Worm (Caenorhabditis elegans) whole organism, L2 larva: Measurements from ENCODE around the gene sulp-8.

Experiments used
- C34F6.9 ChIP-seq: fragments of 150-350 bp; optimal IDR thresholded peaks from 2 replicates; lab custom pipeline; 2014; ENCODE audit warnings: missing biosample characterization, missing genetic modification characterization
- F13H6.1 ChIP-seq: sonication (generic microtip); optimal IDR thresholded peaks from 2 replicates; lab custom pipeline; 2016; ENCODE audit warnings: missing genetic modification characterization, missing compliant biosample characterization
- Y55F3AM.14 ChIP-seq: fragments of 200-800 bp; sonication (Bioruptor generic); optimal IDR thresholded peaks from 2 replicates; lab custom pipeline; 2018; ENCODE audit warnings: mild to moderate bottlenecking, missing genetic modification characterization, missing compliant biosample characterization
- alr-1 ChIP-seq: fragments of 150-350 bp; optimal IDR thresholded peaks from 2 replicates; lab custom pipeline; 2014; ENCODE audit warnings: missing biosample characterization, missing genetic modification characterization
- aly-2 ChIP-seq: fragments of 150-350 bp; optimal IDR thresholded peaks from 2 replicates; lab custom pipeline; 2014; ENCODE audit warnings: missing biosample characterization, missing genetic modification characterization
- ama-1 ChIP-seq: fragments of 150-350 bp; optimal IDR thresholded peaks from 2 replicates; lab custom pipeline; 2018; ENCODE audit warnings: inconsistent platforms
- ceh-82 ChIP-seq: fragments of 150-350 bp; optimal IDR thresholded peaks from 2 replicates; lab custom pipeline; 2014; ENCODE audit warnings: missing biosample characterization, missing genetic modification characterization
- egl-27 ChIP-seq: sonication (generic microtip); optimal IDR thresholded peaks from 3 replicates; lab custom pipeline; 2017; ENCODE audit warnings: missing biosample characterization, missing genetic modification reagents, missing genetic modification characterization
- elt-1 ChIP-seq: fragments of 150-350 bp; optimal IDR thresholded peaks from 2 replicates; lab custom pipeline; 2014; ENCODE audit warnings: missing biosample characterization, missing genetic modification characterization
- gmeb-1 ChIP-seq: fragments of 150-350 bp; optimal IDR thresholded peaks from 2 replicates; lab custom pipeline; 2014; ENCODE audit warnings: missing biosample characterization, missing genetic modification characterization
- lin-11 ChIP-seq: fragments of 150-350 bp; sonication (generic microtip); optimal IDR thresholded peaks from 2 replicates; lab custom pipeline; 2014; ENCODE audit warnings: missing biosample characterization, missing genetic modification characterization, inconsistent platforms, mixed read lengths
- lsy-2 ChIP-seq, 2 experiments: fragments of 150-350 bp in 1 of 2; sonication (generic microtip) in 1 of 2; optimal IDR thresholded peaks; 2 replicates each; lab custom pipeline; 2014 to 2017; ENCODE audit warnings: missing biosample characterization in 2 of 2, missing genetic modification characterization in 2 of 2
- mab-5 ChIP-seq: fragments of 150-350 bp; optimal IDR thresholded peaks from 2 replicates; lab custom pipeline; 2014; ENCODE audit warnings: missing biosample characterization, missing genetic modification characterization
- mdl-1 ChIP-seq, 2 experiments: fragments of 150-350 bp in 1 of 2; sonication (generic microtip) in 1 of 2; optimal IDR thresholded peaks; 2 replicates each; lab custom pipeline; 2017; ENCODE audit warnings: missing biosample characterization in 2 of 2, missing genetic modification characterization in 2 of 2
- nhr-10 ChIP-seq: sonication (generic microtip); optimal IDR thresholded peaks from 2 replicates; lab custom pipeline; 2017; ENCODE audit warnings: missing biosample characterization, missing genetic modification characterization
- nhr-11 ChIP-seq: fragments of 150-350 bp; optimal IDR thresholded peaks from 2 replicates; lab custom pipeline; 2014; ENCODE audit warnings: missing biosample characterization, missing genetic modification characterization
- nhr-129 ChIP-seq: fragments of 150-350 bp; optimal IDR thresholded peaks from 2 replicates; lab custom pipeline; 2014; ENCODE audit warnings: missing biosample characterization, missing genetic modification characterization
- nhr-21 ChIP-seq: fragments of 150-350 bp; optimal IDR thresholded peaks from 2 replicates; lab custom pipeline; 2014; ENCODE audit warnings: missing biosample characterization, missing genetic modification characterization
- nhr-237 ChIP-seq: fragments of 150-350 bp; optimal IDR thresholded peaks from 2 replicates; lab custom pipeline; 2014; ENCODE audit warnings: missing biosample characterization, missing genetic modification characterization
- nhr-25 ChIP-seq: fragments of 150-350 bp; sonication (generic microtip); optimal IDR thresholded peaks from 3 replicates; lab custom pipeline; 2014; ENCODE audit warnings: missing biosample characterization, missing genetic modification characterization
- nhr-6 ChIP-seq: fragments of 150-350 bp; optimal IDR thresholded peaks from 2 replicates; lab custom pipeline; 2014; ENCODE audit warnings: missing biosample characterization, missing genetic modification characterization
- nhr-77 ChIP-seq: fragments of 150-350 bp; optimal IDR thresholded peaks from 2 replicates; lab custom pipeline; 2014; ENCODE audit warnings: missing biosample characterization, missing genetic modification characterization
- skn-1 ChIP-seq: sonication (generic microtip); optimal IDR thresholded peaks from 2 replicates; lab custom pipeline; 2017; ENCODE audit warnings: missing biosample characterization, missing genetic modification characterization
- sma-3 ChIP-seq: sonication (generic microtip); optimal IDR thresholded peaks from 2 replicates; lab custom pipeline; 2016; ENCODE audit warnings: missing genetic modification reagents, missing genetic modification characterization, missing compliant biosample characterization
- sma-9 ChIP-seq, 2 experiments: fragments of 150-350 bp in 1 of 2; sonication (generic microtip) in 1 of 2; optimal IDR thresholded peaks; 2 replicates each; lab custom pipeline; 2014 to 2016; ENCODE audit warnings: missing genetic modification characterization in 2 of 2, mild to moderate bottlenecking in 1 of 2, missing biosample characterization in 1 of 2, missing compliant biosample characterization in 1 of 2, missing genetic modification reagents in 1 of 2, moderate library complexity in 1 of 2
- snpc-4 ChIP-seq: fragments of 150-350 bp; optimal IDR thresholded peaks from 2 replicates; lab custom pipeline; 2014; ENCODE audit warnings: missing biosample characterization, missing genetic modification characterization
- unc-39 ChIP-seq: fragments of 150-350 bp; optimal IDR thresholded peaks from 2 replicates; lab custom pipeline; 2014; ENCODE audit warnings: missing biosample characterization, missing genetic modification characterization
- unc-55 ChIP-seq: fragments of 150-350 bp; sonication (generic microtip); optimal IDR thresholded peaks from 3 replicates; lab custom pipeline; 2014; ENCODE audit warnings: missing biosample characterization, missing genetic modification reagents, missing genetic modification characterization
- zag-1 ChIP-seq: fragments of 150-350 bp; optimal IDR thresholded peaks from 2 replicates; lab custom pipeline; 2014; ENCODE audit warnings: missing biosample characterization, missing genetic modification characterization
- ztf-4 ChIP-seq: fragments of 150-350 bp; optimal IDR thresholded peaks from 2 replicates; lab custom pipeline; 2014; ENCODE audit warnings: missing biosample characterization, missing genetic modification characterization

Gene sulp-8

ce11 chrV:9666394-9666793 lies 7.1 kb downstream of the sulp-8 start, which contains the start of gene ZK287.1:
Gene ZK287.1 (plus strand): TSS chrV:9666694.
- TF ChIP-seq alr-1 (tag; lab: Kevin White, UChicago) (no peak), egl-27 (tag; lab: Kevin White, UChicago) (peak; percentile 29), zag-1 (peak; percentile 28), unc-55 (GFP tag; lab: Kevin White, UChicago) (peak; percentile 35)

ce11 chrV:9664620-9665019 lies 8.8 kb downstream of the sulp-8 start:
- peak; percentile 59 for TF ChIP-seq sma-9 (GFP tag; optimal IDR thresholded peaks at IDR 0.05; lab: Kevin White, UChicago)
- TF ChIP-seq sma-9 (tag; optimal IDR thresholded peaks at IDR 0.05; lab: Kevin White, UChicago) = no peak
- TF ChIP-seq nhr-6 = peak; percentile 10
- TF ChIP-seq mdl-1 (tag; optimal IDR thresholded peaks at IDR 0.05; lab: Kevin White, UChicago) = peak in 1 of 2 experiments; percentile 42
- peak; percentile 73 for TF ChIP-seq unc-55 (GFP tag; lab: Kevin White, UChicago)
- no peak for TF ChIP-seq gmeb-1 (tag; lab: Kevin White, UChicago)
- TF ChIP-seq ceh-82 (tag; lab: Kevin White, UChicago) = no peak
- TF ChIP-seq zag-1 = peak; percentile 72
- TF ChIP-seq mab-5 (tag; lab: Kevin White, UChicago) = peak; percentile 54
- TF ChIP-seq Y55F3AM.14 (GFP tag; lab: Kevin White, UChicago) = peak; percentile 39
- TF ChIP-seq unc-39 (tag; lab: Kevin White, UChicago) = peak; percentile 28
- peak; percentile 51 for TF ChIP-seq lin-11 (tag; lab: Kevin White, UChicago)
- TF ChIP-seq C34F6.9 (tag; lab: Kevin White, UChicago) = peak; percentile 78
- TF ChIP-seq nhr-25 (tag; lab: Kevin White, UChicago) = no peak
- TF ChIP-seq nhr-129 (tag; lab: Kevin White, UChicago) = peak; percentile 64
- TF ChIP-seq alr-1 (tag; lab: Kevin White, UChicago) = no peak

ce11 chrV:9663948-9664347 lies 9.5 kb downstream of the sulp-8 start:
- TF ChIP-seq egl-27 (tag; lab: Kevin White, UChicago) (no peak), mdl-1 (tag; optimal IDR thresholded peaks at IDR 0.05; lab: Kevin White, UChicago) (no peak), nhr-10 (tag; lab: Kevin White, UChicago) (no peak), snpc-4 (tag; lab: Kevin White, UChicago) (no peak), ama-1 (lab: Kevin White, UChicago) (no peak)

DNA sequence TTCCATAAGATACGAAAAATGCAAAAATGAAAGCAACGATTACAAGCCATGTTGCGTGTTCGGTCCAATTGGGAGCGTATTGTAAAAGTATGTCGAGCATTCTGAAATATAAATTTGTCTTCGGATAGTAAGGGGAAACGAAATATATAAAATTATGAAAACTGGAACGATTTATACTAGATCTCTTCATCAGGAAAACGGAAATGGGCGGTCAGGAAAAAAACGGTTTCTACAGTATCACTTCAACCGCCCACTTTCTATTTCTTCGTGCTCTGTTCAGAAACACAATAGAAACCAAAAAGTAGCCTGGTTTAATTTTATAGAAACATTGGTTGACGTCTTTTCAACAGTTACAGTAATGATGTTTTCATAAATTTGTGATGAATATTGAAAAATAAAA lies 12.0 kb downstream of the sulp-8 start, which contains the start of gene pitr-4:
Gene pitr-4, minus strand, starts transcription at position 101 of the 400 bp plus-strand sequence.
- TF ChIP-seq alr-1 (tag; lab: Kevin White, UChicago) (no peak), unc-55 (GFP tag; lab: Kevin White, UChicago) (no peak), F13H6.1 (no peak), sma-9 (GFP tag; optimal IDR thresholded peaks at IDR 0.05; lab: Kevin White, UChicago) (no peak), sma-9 (tag; optimal IDR thresholded peaks at IDR 0.05; lab: Kevin White, UChicago) (no peak), sma-3 (GFP tag; lab: Kevin White, UChicago) (no peak), nhr-25 (tag; lab: Kevin White, UChicago) (no peak), skn-1 (tag; lab: Kevin White, UChicago) (no peak), ztf-4 (tag; lab: Kevin White, UChicago) (no peak), nhr-10 (tag; lab: Kevin White, UChicago) (no peak), nhr-11 (no peak), lsy-2 (tag; optimal IDR thresholded peaks at IDR 0.05; lab: Kevin White, UChicago) (no peak)

- TF ChIP-seq nhr-77 (tag; lab: Kevin White, UChicago) (no peak), nhr-129 (tag; lab: Kevin White, UChicago) (peak; percentile 23), elt-1 (no peak), aly-2 (tag; lab: Kevin White, UChicago) (no peak), nhr-21 (tag; lab: Kevin White, UChicago) (peak; percentile 48), mdl-1 (tag; optimal IDR thresholded peaks at IDR 0.05; lab: Kevin White, UChicago) (no peak), sma-9 (GFP tag; optimal IDR thresholded peaks at IDR 0.05; lab: Kevin White, UChicago) (peak; percentile 35), sma-9 (tag; optimal IDR thresholded peaks at IDR 0.05; lab: Kevin White, UChicago) (no peak), Y55F3AM.14 (GFP tag; lab: Kevin White, UChicago) (no peak), nhr-237 (no peak)
Observed at ce11 chrV:9654154-9654805, 19.2 kb downstream of the sulp-8 start, which contains the start of gene cyp-29A4. Gene cyp-29A4 (plus strand): TSS chrV:9654755.
